Worm (Caenorhabditis elegans) whole organism, L4 larva: ENCODE measurements around the gene cct-5.

Source experiments
- D1046.2 ChIP-seq: fragments of 200-800 bp; sonication (Bioruptor generic); IDR thresholded peaks from 2 replicates; pipeline ENCODE4 v1.3.6; 2022; ENCODE audit warnings: missing genetic modification characterization, missing compliant biosample characterization
- F10B5.3 ChIP-seq: sonication (generic microtip); optimal IDR thresholded peaks from 2 replicates; lab custom pipeline; 2016; ENCODE audit warnings: mild to moderate bottlenecking, missing genetic modification characterization, missing compliant biosample characterization
- F44E2.7 ChIP-seq: fragments of 200-800 bp; sonication (Bioruptor generic); IDR thresholded peaks from 2 replicates; pipeline ENCODE4 v2.1.2; 2022; ENCODE audit warnings: missing genetic modification characterization, missing compliant biosample characterization
- F49E8.2 ChIP-seq: sonication (generic microtip); optimal IDR thresholded peaks from 2 replicates; lab custom pipeline; 2016; ENCODE audit warnings: missing compliant biosample characterization, mild to moderate bottlenecking, missing genetic modification characterization, borderline replicate concordance
- R02D3.7 ChIP-seq: fragments of 150-350 bp; sonication (generic microtip); optimal IDR thresholded peaks from 3 replicates; lab custom pipeline; 2014; ENCODE audit warnings: missing biosample characterization, missing genetic modification characterization
- T20F7.1 ChIP-seq: fragments of 200-800 bp; sonication (Bioruptor generic); optimal IDR thresholded peaks from 2 replicates; lab custom pipeline; 2018; ENCODE audit warnings: mild to moderate bottlenecking, missing genetic modification characterization, missing compliant biosample characterization
- Y105C5A.15 ChIP-seq: fragments of 200-800 bp; sonication (Bioruptor generic); IDR thresholded peaks from 2 replicates; pipeline ENCODE4 v1.3.6; 2022; ENCODE audit warnings: missing genetic modification characterization, missing compliant biosample characterization
- aha-1 ChIP-seq: fragments of 150-350 bp; peaks from one replicate; lab custom pipeline; 2014; ENCODE audit warnings: missing biosample characterization, missing genetic modification characterization
- aly-2 ChIP-seq: sonication (generic microtip); optimal IDR thresholded peaks from 2 replicates; lab custom pipeline; 2018; ENCODE audit warnings: missing biosample characterization, missing genetic modification characterization
- ceh-62 ChIP-seq: sonication (generic microtip); optimal IDR thresholded peaks from 2 replicates; lab custom pipeline; 2017; ENCODE audit warnings: missing biosample characterization, missing genetic modification characterization
- cey-2 ChIP-seq: sonication (generic microtip); optimal IDR thresholded peaks from 3 replicates; lab custom pipeline; 2017; ENCODE audit warnings: missing genetic modification characterization, mild to moderate bottlenecking, missing compliant biosample characterization, antibody characterized with exemption, borderline replicate concordance; ENCODE audit not compliant: insufficient read depth
- daf-16 ChIP-seq, 3 experiments: sonication (generic microtip); optimal IDR thresholded peaks; 2 replicates each; lab custom pipeline; 2016 to 2017; ENCODE audit warnings: missing genetic modification characterization in 3 of 3, missing genetic modification reagents in 3 of 3, mild to moderate bottlenecking in 2 of 3, missing compliant biosample characterization in 2 of 3, missing biosample characterization in 1 of 3, moderate library complexity in 1 of 3
- dmd-8 ChIP-seq: fragments of 200-800 bp; sonication (Bioruptor generic); IDR thresholded peaks from 2 replicates; pipeline ENCODE4 v1.3.6; 2022; ENCODE audit warnings: missing genetic modification characterization, missing compliant biosample characterization
- dmd-9 ChIP-seq: fragments of 200-800 bp; sonication (Bioruptor generic); IDR thresholded peaks from 2 replicates; pipeline ENCODE4 v1.3.6; 2022; ENCODE audit warnings: missing genetic modification reagents, missing genetic modification characterization, missing compliant biosample characterization
- egl-27 ChIP-seq: sonication (generic microtip); optimal IDR thresholded peaks from 3 replicates; lab custom pipeline; 2017; ENCODE audit warnings: missing biosample characterization, missing genetic modification reagents, missing genetic modification characterization
- gei-8 ChIP-seq: fragments of 200-800 bp; sonication (Bioruptor generic); optimal IDR thresholded peaks from 2 replicates; lab custom pipeline; 2018; ENCODE audit warnings: mild to moderate bottlenecking, missing genetic modification characterization, missing compliant biosample characterization
- jun-1 ChIP-seq: fragments of 150-350 bp; optimal IDR thresholded peaks from 2 replicates; lab custom pipeline; 2014; ENCODE audit warnings: missing biosample characterization, missing genetic modification reagents, missing genetic modification characterization
- lin-13 ChIP-seq: fragments of 150-350 bp; optimal IDR thresholded peaks from 2 replicates; lab custom pipeline; 2014; ENCODE audit warnings: missing biosample characterization, missing genetic modification reagents, missing genetic modification characterization
- lin-29 ChIP-seq: fragments of 200-800 bp; sonication (Bioruptor generic); IDR thresholded peaks from 2 replicates; pipeline ENCODE4 v1.3.6; 2022; ENCODE audit warnings: missing genetic modification reagents, missing genetic modification characterization, missing compliant biosample characterization
- lin-38 ChIP-seq: fragments of 200-800 bp; sonication (Bioruptor generic); IDR thresholded peaks from 2 replicates; pipeline ENCODE4 v1.3.6; 2022; ENCODE audit warnings: missing genetic modification reagents, missing genetic modification characterization, missing compliant biosample characterization
- lir-3 ChIP-seq: sonication (generic microtip); optimal IDR thresholded peaks from 2 replicates; lab custom pipeline; 2016; ENCODE audit warnings: mild to moderate bottlenecking, missing genetic modification characterization, missing compliant biosample characterization
- madf-5 ChIP-seq, 2 experiments: fragments of 200-800 bp; sonication (Bioruptor generic); IDR thresholded peaks; 2 replicates each; pipeline ENCODE4 v1.3.6; 2022; ENCODE audit warnings: missing compliant biosample characterization in 2 of 2, missing genetic modification characterization in 2 of 2
- mdt-29 ChIP-seq: fragments of 200-800 bp; sonication (Bioruptor generic); IDR thresholded peaks from 2 replicates; pipeline ENCODE4 v1.3.6; 2022; ENCODE audit warnings: missing genetic modification reagents, missing genetic modification characterization, missing compliant biosample characterization
- mes-2 ChIP-seq: sonication (generic microtip); optimal IDR thresholded peaks from 2 replicates; lab custom pipeline; 2016; ENCODE audit warnings: missing genotype, mild to moderate bottlenecking, missing genetic modification characterization, missing compliant biosample characterization; ENCODE audit not compliant: poor library complexity, severe bottlenecking
- nhr-111 ChIP-seq: fragments of 200-800 bp; sonication (Bioruptor generic); optimal IDR thresholded peaks from 2 replicates; lab custom pipeline; 2018; ENCODE audit warnings: mild to moderate bottlenecking, missing genetic modification characterization, missing compliant biosample characterization
- nhr-28 ChIP-seq: fragments of 150-350 bp; optimal IDR thresholded peaks from 2 replicates; lab custom pipeline; 2014; ENCODE audit warnings: missing biosample characterization, missing genetic modification characterization
- nhr-41 ChIP-seq: fragments of 200-800 bp; sonication (Bioruptor generic); IDR thresholded peaks from 2 replicates; pipeline ENCODE4 v1.3.6; 2022; ENCODE audit warnings: missing genetic modification reagents, missing genetic modification characterization, missing compliant biosample characterization
- nhr-42 ChIP-seq: fragments of 200-800 bp; sonication (Bioruptor generic); IDR thresholded peaks from 2 replicates; pipeline ENCODE4 v1.3.6; 2022; ENCODE audit warnings: missing genetic modification characterization, missing compliant biosample characterization
- nhr-76 ChIP-seq: fragments of 150-350 bp; optimal IDR thresholded peaks from 2 replicates; lab custom pipeline; 2014; ENCODE audit warnings: missing biosample characterization, missing genetic modification characterization
- php-3 ChIP-seq: fragments of 200-800 bp; sonication (Bioruptor generic); IDR thresholded peaks from 2 replicates; pipeline ENCODE4 v1.3.6; 2022; ENCODE audit warnings: missing genetic modification reagents, missing genetic modification characterization, missing compliant biosample characterization
- pqm-1 ChIP-seq: sonication (generic microtip); optimal IDR thresholded peaks from 2 replicates; lab custom pipeline; 2017; ENCODE audit warnings: missing biosample characterization, missing genetic modification characterization
- saeg-2 ChIP-seq: fragments of 200-800 bp; sonication (Bioruptor generic); IDR thresholded peaks from 2 replicates; pipeline ENCODE4 v1.3.6; 2022; ENCODE audit warnings: missing genetic modification reagents, missing genetic modification characterization, missing compliant biosample characterization
- snpc-1.2 ChIP-seq: fragments of 200-800 bp; sonication (Bioruptor generic); IDR thresholded peaks from 2 replicates; pipeline ENCODE4 v1.3.6; 2022; ENCODE audit warnings: missing genetic modification reagents, missing genetic modification characterization, missing compliant biosample characterization
- spr-1 ChIP-seq: sonication (generic microtip); optimal IDR thresholded peaks from 2 replicates; lab custom pipeline; 2016; ENCODE audit warnings: mild to moderate bottlenecking, missing genetic modification characterization, missing compliant biosample characterization
- tra-1 ChIP-seq: fragments of 200-800 bp; sonication (Bioruptor generic); IDR thresholded peaks from 2 replicates; pipeline ENCODE4 v1.3.6; 2022; ENCODE audit warnings: missing genetic modification reagents, missing genetic modification characterization, missing compliant biosample characterization
- unc-130 ChIP-seq: sonication (generic microtip); optimal IDR thresholded peaks from 2 replicates; lab custom pipeline; 2016; ENCODE audit warnings: missing genetic modification reagents, missing genetic modification characterization, missing compliant biosample characterization
- unc-62 ChIP-seq, 3 experiments: fragments of 150-350 bp in 1 of 3; sonication (generic microtip); optimal IDR thresholded peaks in 2 of 3; peaks in 1 of 3; 1 replicate in 1 of 3; 2 replicates in 2 of 3; lab custom pipeline; 2014 to 2017; ENCODE audit warnings: missing biosample characterization in 3 of 3, missing genetic modification characterization in 3 of 3, missing genetic modification reagents in 3 of 3, missing genotype in 1 of 3
- vab-7 ChIP-seq: fragments of 200-800 bp; sonication (Bioruptor generic); IDR thresholded peaks from 2 replicates; pipeline ENCODE4 v1.3.6; 2022; ENCODE audit warnings: missing genetic modification reagents, missing genetic modification characterization, missing compliant biosample characterization
- zfp-3 ChIP-seq: fragments of 200-800 bp; sonication (Bioruptor generic); conservative IDR thresholded peaks from 2 replicates; pipeline ENCODE4 v1.3.6; 2022; ENCODE audit warnings: missing genetic modification reagents, missing genetic modification characterization, missing compliant biosample characterization
- zip-2 ChIP-seq: fragments of 150-350 bp; optimal IDR thresholded peaks from 2 replicates; lab custom pipeline; 2014; ENCODE audit warnings: missing biosample characterization, missing genetic modification characterization
- ztf-11 ChIP-seq: fragments of 150-350 bp; optimal IDR thresholded peaks from 2 replicates; lab custom pipeline; 2014; ENCODE audit warnings: missing biosample characterization, missing genetic modification characterization
- ztf-7 ChIP-seq: fragments of 150-350 bp; optimal IDR thresholded peaks from 2 replicates; lab custom pipeline; 2014; ENCODE audit warnings: missing biosample characterization, missing genetic modification characterization

Gene cct-5

DNA sequence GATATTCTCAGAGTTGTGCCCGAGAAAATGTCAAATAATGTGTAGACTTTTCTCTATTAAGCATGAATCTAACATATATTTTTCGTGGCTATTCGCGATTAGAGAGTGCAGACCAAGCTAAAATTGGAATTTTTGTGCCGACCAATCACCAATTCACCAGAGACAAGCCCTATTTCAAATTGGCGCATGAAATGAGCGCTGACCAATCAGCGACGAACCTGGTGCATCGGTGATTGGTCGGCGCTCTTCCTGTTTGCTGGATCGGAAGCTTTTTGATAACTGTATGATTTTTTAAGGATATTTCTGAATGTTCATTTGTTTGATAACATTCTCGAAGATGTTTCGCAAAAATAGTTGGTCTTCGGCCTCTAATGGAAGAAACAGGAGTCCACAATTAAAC lies 54.6 kb downstream of the cct-5 start:
- no peak for TF ChIP-seq unc-130 (GFP tag; lab: Kevin White, UChicago)
- no peak for TF ChIP-seq saeg-2 (GFP tag; lab: Robert Waterston, UW)
- 0 out of 4 replicates have a peak, but pooled peaks of 1 of the 2 experiments have one; percentile 47 for TF ChIP-seq madf-5 (GFP tag; IDR thresholded peaks at IDR 0.05; lab: Robert Waterston, UW)
- TF ChIP-seq T20F7.1 (GFP tag; lab: Kevin White, UChicago) = no peak
- no peak for TF ChIP-seq lin-13 (GFP tag; lab: Kevin White, UChicago)

DNA sequence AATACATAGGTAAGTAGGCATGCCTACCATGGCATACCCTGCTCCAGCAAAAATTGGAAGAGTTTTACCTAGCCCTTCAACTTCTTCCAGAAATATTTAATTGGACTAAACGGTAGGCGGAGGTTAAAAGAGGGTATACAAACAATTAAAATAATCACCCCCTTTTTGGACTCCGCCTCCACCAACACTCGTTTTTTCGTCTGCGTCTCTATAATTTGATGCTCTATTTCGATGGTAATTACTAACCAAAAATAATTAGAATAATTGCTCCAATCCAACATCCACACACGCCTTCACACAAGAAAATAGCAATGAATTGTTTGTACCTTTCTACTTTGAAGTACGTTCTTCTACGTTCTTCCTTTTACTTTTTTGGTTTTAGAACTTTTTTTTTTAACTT lies 55.2 kb downstream of the cct-5 start:
- peak; percentile 61 for TF ChIP-seq aha-1 (tag; lab: Kevin White, UChicago)
- no peak for TF ChIP-seq R02D3.7 (tag; lab: Kevin White, UChicago)

DNA sequence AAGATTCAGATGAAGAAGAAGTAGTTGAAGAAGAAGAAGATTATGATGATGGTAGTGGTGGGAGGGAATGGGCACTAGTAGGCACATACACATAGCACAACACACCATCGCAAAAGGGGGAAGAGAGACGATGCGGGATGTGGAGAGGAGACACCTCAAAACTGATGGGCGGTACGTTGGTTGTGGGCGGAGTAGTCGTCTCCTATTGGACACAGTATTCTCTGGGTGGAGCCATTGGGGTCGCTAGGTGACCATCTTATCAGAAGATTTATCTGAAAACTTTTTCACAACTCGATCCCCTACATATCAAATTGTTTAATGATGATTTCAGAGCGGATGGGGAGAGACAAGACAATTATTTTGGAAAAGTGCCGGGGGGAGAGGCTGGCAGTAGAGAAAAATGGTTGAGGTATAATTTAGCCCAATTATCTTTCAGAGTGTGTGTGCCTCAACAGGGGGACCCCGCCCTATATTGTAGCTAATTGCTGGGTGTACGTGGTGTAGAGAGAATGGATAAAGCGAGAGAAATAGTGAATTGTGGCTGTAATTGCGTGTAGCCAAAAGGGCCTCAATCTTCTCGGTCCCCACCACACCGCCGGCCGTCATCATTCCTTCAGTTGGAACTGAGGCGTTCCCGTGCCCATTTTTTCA lies 57.0 kb downstream of the cct-5 start:
- TF ChIP-seq D1046.2 (GFP tag; lab: Robert Waterston, UW) (0 out of 2 replicates have a peak, but pooled peaks have one; percentile 18), F44E2.7 (GFP tag; lab: Robert Waterston, UW) (no peak)
- TF ChIP-seq, all 104 proteins: peak for 1

DNA sequence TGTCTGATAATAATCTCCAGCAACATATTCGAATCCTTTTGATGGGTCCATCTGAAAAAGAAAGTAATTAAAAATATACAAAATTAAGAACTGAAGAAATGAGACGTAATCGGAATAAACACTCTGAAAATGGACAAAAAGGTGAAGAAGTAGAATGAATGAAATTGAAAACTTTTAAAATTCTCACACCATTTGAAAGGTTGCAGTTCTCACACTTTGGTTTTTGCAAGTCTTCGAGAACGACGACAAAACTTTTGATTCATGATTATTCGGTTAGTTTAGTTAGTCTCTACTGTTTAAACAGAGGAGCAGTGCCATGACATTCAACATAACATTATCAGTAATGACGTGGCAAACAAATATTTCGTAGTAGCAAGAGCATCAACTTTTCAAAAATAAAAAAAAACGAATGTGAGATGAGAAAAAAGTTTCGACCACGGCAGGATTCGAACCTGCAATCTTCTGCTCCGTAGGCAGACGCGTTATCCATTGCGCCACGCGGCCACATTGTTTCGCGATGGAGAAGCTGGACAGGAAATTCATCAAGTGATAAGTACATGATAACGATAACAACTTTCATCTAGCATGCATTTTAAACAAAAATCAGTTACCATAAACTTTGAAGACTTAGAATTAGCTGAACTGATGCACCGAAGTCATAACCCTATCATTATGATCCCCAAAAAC lies 57.9 kb downstream of the cct-5 start, which contains the start of gene ceh-43:
Gene ceh-43 (minus strand): TSS at position 51 of the 687 bp plus-strand sequence.
- TF ChIP-seq mes-2 (tag; lab: Kevin White, UChicago) (peak; percentile 57), lin-29 (GFP tag; lab: Robert Waterston, UW) (no peak), nhr-76 (no peak), Y105C5A.15 (GFP tag; lab: Robert Waterston, UW) (no peak), tra-1 (no peak), lir-3 (tag; lab: Kevin White, UChicago) (no peak), dmd-9 (GFP tag; lab: Robert Waterston, UW) (peak; percentile 62; the same call in 1 of the 2 replicates), T20F7.1 (GFP tag; lab: Kevin White, UChicago) (no peak), F49E8.2 (tag; lab: Kevin White, UChicago) (no peak), mdt-29 (GFP tag; lab: Robert Waterston, UW) (no peak), D1046.2 (GFP tag; lab: Robert Waterston, UW) (no peak), nhr-42 (GFP tag; lab: Robert Waterston, UW) (0 out of 2 replicates have a peak, but pooled peaks have one; percentile 28), nhr-41 (GFP tag; lab: Robert Waterston, UW) (0 out of 2 replicates have a peak, but pooled peaks have one; percentile 15), php-3 (GFP tag; lab: Robert Waterston, UW) (no peak), spr-1 (tag; lab: Kevin White, UChicago) (no peak), unc-62 (GFP tag; optimal IDR thresholded peaks at IDR 0.05 in 1 of 2; lab: Kevin White, UChicago) (no peak), unc-62 (tag; optimal IDR thresholded peaks at IDR 0.05; lab: Kevin White, UChicago) (no peak), ztf-7 (tag; lab: Kevin White, UChicago) (no peak), zip-2 (tag; lab: Kevin White, UChicago) (no peak), gei-8 (GFP tag; lab: Kevin White, UChicago) (no peak), pqm-1 (tag; lab: Kevin White, UChicago) (no peak), F10B5.3 (tag; lab: Kevin White, UChicago) (no peak), cey-2 (no peak), egl-27 (tag; lab: Kevin White, UChicago) (no peak), nhr-28 (tag; lab: Kevin White, UChicago) (no peak), ztf-11 (tag; lab: Kevin White, UChicago) (no peak), daf-16 (GFP tag; optimal IDR thresholded peaks at IDR 0.05; lab: Kevin White, UChicago) (peak in 1 of 2 experiments; percentile 64), daf-16 (tag; optimal IDR thresholded peaks at IDR 0.05; lab: Kevin White, UChicago) (no peak), ceh-62 (tag; lab: Kevin White, UChicago) (no peak), dmd-8 (GFP tag; lab: Robert Waterston, UW) (peak; percentile 85), nhr-111 (no peak), aly-2 (tag; lab: Kevin White, UChicago) (no peak), zfp-3 (0 out of 2 replicates have a peak, but pooled peaks have one; percentile 16), vab-7 (peak; percentile 59; the same call in 1 of the 2 replicates), jun-1 (tag; lab: Kevin White, UChicago) (no peak), lin-38 (GFP tag; lab: Robert Waterston, UW) (peak; percentile 64), snpc-1.2 (GFP tag; lab: Robert Waterston, UW) (0 out of 2 replicates have a peak, but pooled peaks have one; percentile 14)
